Fruit fly (Drosophila melanogaster): Measurements from ENCODE around the gene Osi8.

Osi8 gene

DNA sequence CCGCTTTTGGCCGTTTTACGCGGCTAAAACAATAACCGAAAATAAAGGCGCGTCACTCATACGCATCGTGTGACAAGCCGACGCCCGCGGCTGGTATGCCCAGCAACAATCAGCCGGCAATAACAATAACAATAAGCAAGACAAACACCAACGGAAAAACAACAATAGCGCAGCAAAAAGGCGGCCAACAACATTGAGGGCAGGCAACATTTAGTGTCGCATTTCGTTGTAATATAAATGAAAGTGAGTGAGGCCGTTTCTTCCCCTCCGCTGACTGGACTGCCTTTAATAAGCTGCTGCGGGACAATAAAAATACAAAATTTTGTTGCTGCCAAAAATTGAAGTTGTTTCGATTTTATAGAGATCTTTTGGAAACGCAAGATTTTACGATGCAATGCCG lies 42.2 kb downstream of the Osi8 start:
- TF ChIP-seq CG8301 (tag; optimal IDR thresholded peaks at IDR 0.05), result no peak
- no peak for TF ChIP-seq rn (GFP tag; IDR thresholded peaks at IDR 0.05)
- TF ChIP-seq CG15710 (tag; optimal IDR thresholded peaks at IDR 0.05), result no peak
- TF ChIP-seq fd96Ca (GFP tag; IDR thresholded peaks at IDR 0.05), result no peak
- no peak for TF ChIP-seq Pif1B (GFP tag; optimal IDR thresholded peaks at IDR 0.05)
- no peak for TF ChIP-seq gl (tag; optimal IDR thresholded peaks at IDR 0.05)

DNA sequence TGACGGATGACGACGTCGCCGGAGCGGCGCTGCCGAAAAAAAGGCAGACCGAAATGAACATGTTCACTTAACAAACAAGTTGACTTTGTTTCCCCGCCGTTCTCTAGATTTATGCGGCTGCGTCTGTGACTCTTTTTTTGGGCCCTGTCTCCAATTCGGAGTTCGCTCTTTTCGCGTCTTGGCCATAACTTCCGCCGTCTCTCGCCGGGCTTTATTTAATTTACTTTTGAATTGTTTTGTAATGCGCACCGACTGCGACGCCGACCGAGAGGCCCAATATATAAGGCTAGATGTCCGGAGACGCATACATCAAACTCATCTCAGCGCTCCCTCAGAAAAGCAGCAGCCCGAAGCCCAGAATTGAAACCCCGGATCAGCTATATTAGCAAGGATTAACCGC lies 43.9 kb downstream of the Osi8 start, which contains the start of gene Osi14:
Osi14 (plus strand) TSS at position 301 of the 400 bp plus-strand sequence.
- TF ChIP-seq CG8159 (tag; optimal IDR thresholded peaks at IDR 0.05) (no peak), CG10348 (GFP tag; IDR thresholded peaks at IDR 0.05) (no peak), CG8301 (tag; optimal IDR thresholded peaks at IDR 0.05) (no peak), CG34367 (tag; optimal IDR thresholded peaks at IDR 0.05) (no peak), CG15710 (tag; optimal IDR thresholded peaks at IDR 0.05) (no peak), CG14655 (GFP tag; optimal IDR thresholded peaks at IDR 0.05) (no peak), Pif1B (GFP tag; optimal IDR thresholded peaks at IDR 0.05) (no peak), CG32121 (GFP tag; IDR thresholded peaks at IDR 0.05) (no peak), CG12605 (GFP tag; IDR thresholded peaks at IDR 0.05) (no peak), gl (tag; optimal IDR thresholded peaks at IDR 0.05) (no peak), Ets98B (GFP tag; IDR thresholded peaks at IDR 0.05) (no peak), rn (GFP tag; IDR thresholded peaks at IDR 0.05) (no peak)

DNA sequence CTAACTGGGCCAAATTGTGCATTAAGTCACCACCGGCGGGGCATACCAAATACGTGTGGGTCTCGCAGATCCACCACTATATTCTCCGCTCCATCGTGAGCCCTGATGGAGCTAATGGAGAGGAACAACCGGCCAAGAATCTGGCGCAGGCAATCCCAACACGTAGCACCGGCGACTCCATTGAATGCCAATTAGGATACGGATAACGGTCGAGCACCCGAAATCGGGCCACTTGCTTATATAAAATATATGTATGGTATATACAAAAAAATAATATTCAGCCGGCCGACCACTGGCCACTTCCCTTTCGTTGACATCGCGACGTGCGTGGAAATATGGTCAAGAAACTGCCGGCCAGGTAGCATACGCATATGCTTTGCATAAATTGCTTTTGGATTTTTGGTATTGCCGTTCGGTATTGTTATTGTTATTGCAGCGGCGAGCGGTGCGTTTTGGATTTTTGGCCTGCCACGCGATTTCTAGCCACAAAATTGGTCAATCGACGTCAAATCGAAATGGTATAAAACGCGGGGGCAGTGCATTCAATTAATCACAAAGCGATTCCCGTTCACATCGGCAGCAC lies 46.4 kb downstream of the Osi8 start, which contains the start of gene Osi15:
Osi15 (plus strand) TSS at position 548 of the 583 bp plus-strand sequence.
- TF ChIP-seq CG17806 (tag; optimal IDR thresholded peaks at IDR 0.05) (no peak), CG13204 (GFP tag; optimal IDR thresholded peaks at IDR 0.05) (no peak), CG4496 (GFP tag; IDR thresholded peaks at IDR 0.05) (no peak), CG8301 (tag; optimal IDR thresholded peaks at IDR 0.05) (no peak), fd96Ca (GFP tag; IDR thresholded peaks at IDR 0.05) (no peak)

DNA sequence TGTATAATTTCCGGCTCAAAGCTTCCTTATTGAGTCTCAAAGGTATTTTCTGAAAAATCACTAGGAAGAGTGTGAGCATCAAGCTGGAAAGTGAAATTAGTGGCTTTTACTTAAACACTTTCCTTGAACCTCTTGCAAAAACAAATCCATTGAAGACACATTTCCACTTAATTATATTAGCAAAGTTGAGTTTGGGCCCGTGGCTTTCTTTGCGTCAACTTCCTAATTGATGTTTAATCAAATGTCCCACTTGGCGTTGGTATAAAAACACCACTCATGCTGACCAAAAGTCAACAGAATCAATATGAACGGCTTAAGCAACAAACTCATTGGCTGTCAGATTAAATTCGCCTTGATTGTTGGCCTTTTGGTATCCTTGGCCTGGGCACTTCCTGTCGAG lies 48.8 kb downstream of the Osi8 start, which contains the start of gene CG46396:
CG46396 (plus strand) TSS at position 301 of the 400 bp plus-strand sequence.
- TF ChIP-seq CG17806 (tag; optimal IDR thresholded peaks at IDR 0.05), result no peak
- TF ChIP-seq CG4496 (GFP tag; IDR thresholded peaks at IDR 0.05), result no peak
- no peak for TF ChIP-seq CG12605 (GFP tag; IDR thresholded peaks at IDR 0.05)
- TF ChIP-seq CG14655 (GFP tag; optimal IDR thresholded peaks at IDR 0.05), result no peak
- no peak for TF ChIP-seq CG10348 (GFP tag; IDR thresholded peaks at IDR 0.05)
- no peak for TF ChIP-seq D1 (tag; optimal IDR thresholded peaks at IDR 0.05)
- TF ChIP-seq rn (GFP tag; IDR thresholded peaks at IDR 0.05), result no peak
- TF ChIP-seq CG8301 (tag; optimal IDR thresholded peaks at IDR 0.05), result no peak
- TF ChIP-seq CG32121 (GFP tag; IDR thresholded peaks at IDR 0.05), result no peak
- TF ChIP-seq CG13204 (GFP tag; optimal IDR thresholded peaks at IDR 0.05), result no peak
- TF ChIP-seq CG8159 (tag; optimal IDR thresholded peaks at IDR 0.05), result no peak
- TF ChIP-seq Snoo (tag; optimal IDR thresholded peaks at IDR 0.05), result no peak
- TF ChIP-seq Ets98B (GFP tag; IDR thresholded peaks at IDR 0.05), result no peak
- no peak for TF ChIP-seq Pif1A (GFP tag; optimal IDR thresholded peaks at IDR 0.05)
- no peak for TF ChIP-seq Pif1B (GFP tag; optimal IDR thresholded peaks at IDR 0.05)

DNA sequence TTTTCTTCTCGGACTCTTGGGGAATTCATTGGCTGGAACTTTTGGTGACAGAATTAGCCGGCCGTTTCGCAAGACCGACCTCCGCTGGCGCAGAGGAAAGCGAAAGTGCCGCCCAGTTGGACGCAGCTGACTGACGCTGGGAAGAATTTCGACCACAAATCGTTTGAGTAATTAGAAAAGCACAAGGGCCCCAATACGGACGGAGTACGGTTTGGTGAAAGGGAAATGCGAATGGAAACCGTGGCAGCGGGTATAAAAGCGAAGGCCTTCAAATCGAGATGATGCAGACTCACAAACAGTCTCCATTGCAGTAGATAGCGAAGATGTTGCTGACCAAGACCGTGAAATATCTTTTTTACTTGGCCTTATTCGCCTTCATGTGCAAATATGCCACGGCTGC lies 50.0 kb downstream of the Osi8 start, which contains the start of gene Osi16:
Osi16 (plus strand) TSS at position 301 of the 400 bp plus-strand sequence.
- TF ChIP-seq gl (tag; optimal IDR thresholded peaks at IDR 0.05) (no peak), D1 (tag; optimal IDR thresholded peaks at IDR 0.05) (no peak), CG9948 (tag; optimal IDR thresholded peaks at IDR 0.05) (no peak), Snoo (tag; optimal IDR thresholded peaks at IDR 0.05) (no peak), Pif1A (GFP tag; optimal IDR thresholded peaks at IDR 0.05) (no peak), fd96Ca (GFP tag; IDR thresholded peaks at IDR 0.05) (no peak), CG10348 (GFP tag; IDR thresholded peaks at IDR 0.05) (no peak), EcR (GFP tag; optimal IDR thresholded peaks at IDR 0.05) (no peak), Ets98B (GFP tag; IDR thresholded peaks at IDR 0.05) (no peak), CG14655 (GFP tag; optimal IDR thresholded peaks at IDR 0.05) (no peak), CG12605 (GFP tag; IDR thresholded peaks at IDR 0.05) (no peak), rn (GFP tag; IDR thresholded peaks at IDR 0.05) (no peak), Pif1B (GFP tag; optimal IDR thresholded peaks at IDR 0.05) (no peak), CG34367 (tag; optimal IDR thresholded peaks at IDR 0.05) (no peak), CG8301 (tag; optimal IDR thresholded peaks at IDR 0.05) (no peak), CG17806 (tag; optimal IDR thresholded peaks at IDR 0.05) (no peak), CG13204 (GFP tag; optimal IDR thresholded peaks at IDR 0.05) (no peak), CG32121 (GFP tag; IDR thresholded peaks at IDR 0.05) (no peak), CG8159 (tag; optimal IDR thresholded peaks at IDR 0.05) (no peak)
